Worm (Caenorhabditis elegans) whole organism, early embryonic: ENCODE data around the gene smf-2.

Source experiments
- ama-1 ChIP-seq: fragments of 150-350 bp; optimal IDR thresholded peaks from 2 replicates; lab custom pipeline; 2014
- ets-7 ChIP-seq: sonication (generic microtip); optimal IDR thresholded peaks from 2 replicates; lab custom pipeline; 2016; ENCODE audit warnings: missing genotype, missing genetic modification characterization, missing compliant biosample characterization

DNA sequence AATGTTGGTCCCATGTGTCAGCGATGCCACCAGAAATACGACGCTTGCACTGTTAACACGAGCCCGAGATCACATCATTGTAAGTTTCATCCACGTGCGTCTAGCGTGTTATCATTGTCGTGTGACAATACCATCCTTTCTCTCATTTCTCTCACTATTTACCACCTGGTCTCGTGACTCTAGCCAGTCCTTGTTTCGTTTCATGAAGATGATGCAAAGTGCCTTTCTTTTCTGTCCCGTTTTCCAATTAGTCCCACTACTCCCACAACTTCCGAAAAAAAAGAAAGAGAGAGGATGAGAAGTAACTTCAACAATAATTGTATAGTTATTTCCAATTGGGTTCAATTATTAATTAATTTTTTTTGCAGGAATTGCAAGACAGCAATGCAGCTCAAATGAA lies 24.4 kb upstream of the smf-2 start:
- TF ChIP-seq ets-7 (no peak), ama-1 (lab: Kevin White, UChicago) (no peak)
